Worm (Caenorhabditis elegans) whole organism, L3 larva: ENCODE data around the gene B0280.9.

Experiments
- ZK546.5 ChIP-seq: sonication (generic microtip); optimal IDR thresholded peaks from 2 replicates; lab custom pipeline; 2017; ENCODE audit warnings: missing biosample characterization, missing genetic modification characterization
- aly-2 ChIP-seq: fragments of 150-350 bp; optimal IDR thresholded peaks from 2 replicates; lab custom pipeline; 2014; ENCODE audit warnings: missing biosample characterization, missing genetic modification characterization
- ama-1 ChIP-seq: fragments of 150-350 bp; optimal IDR thresholded peaks from 2 replicates; lab custom pipeline; 2018
- elt-3 ChIP-seq, 3 experiments: fragments of 150-350 bp in 1 of 3; sonication (generic microtip) in 2 of 3; optimal IDR thresholded peaks; 2 replicates in 2 of 3; 4 replicates in 1 of 3; lab custom pipeline; 2014 to 2017; ENCODE audit warnings: missing biosample characterization in 3 of 3, missing genetic modification characterization in 3 of 3
- eor-1 ChIP-seq, 2 experiments: fragments of 150-350 bp; optimal IDR thresholded peaks; 2 replicates each; lab custom pipeline; 2014 to 2018; ENCODE audit warnings: missing biosample characterization in 2 of 2, missing genetic modification characterization in 2 of 2
- nhr-23 ChIP-seq: fragments of 150-350 bp; optimal IDR thresholded peaks from 2 replicates; lab custom pipeline; 2014; ENCODE audit warnings: missing biosample characterization, missing genetic modification reagents, missing genetic modification characterization
- nhr-76 ChIP-seq: fragments of 150-350 bp; sonication (generic microtip); optimal IDR thresholded peaks from 5 replicates; lab custom pipeline; 2014; ENCODE audit warnings: missing biosample characterization, missing genetic modification characterization
- pha-4 ChIP-seq: fragments of 150-350 bp; optimal IDR thresholded peaks from 2 replicates; lab custom pipeline; 2014; ENCODE audit warnings: missing biosample characterization, missing genetic modification reagents, missing genetic modification characterization
- snpc-4 ChIP-seq: fragments of 150-350 bp; optimal IDR thresholded peaks from 2 replicates; lab custom pipeline; 2014; ENCODE audit warnings: missing biosample characterization, missing genetic modification characterization
- unc-62 ChIP-seq: fragments of 150-350 bp; sonication (generic microtip); optimal IDR thresholded peaks from 4 replicates; lab custom pipeline; 2014; ENCODE audit warnings: missing biosample characterization, missing genetic modification reagents, missing genetic modification characterization
- ztf-11 ChIP-seq: fragments of 150-350 bp; optimal IDR thresholded peaks from 2 replicates; lab custom pipeline; 2014; ENCODE audit warnings: missing biosample characterization, missing genetic modification characterization

DNA sequence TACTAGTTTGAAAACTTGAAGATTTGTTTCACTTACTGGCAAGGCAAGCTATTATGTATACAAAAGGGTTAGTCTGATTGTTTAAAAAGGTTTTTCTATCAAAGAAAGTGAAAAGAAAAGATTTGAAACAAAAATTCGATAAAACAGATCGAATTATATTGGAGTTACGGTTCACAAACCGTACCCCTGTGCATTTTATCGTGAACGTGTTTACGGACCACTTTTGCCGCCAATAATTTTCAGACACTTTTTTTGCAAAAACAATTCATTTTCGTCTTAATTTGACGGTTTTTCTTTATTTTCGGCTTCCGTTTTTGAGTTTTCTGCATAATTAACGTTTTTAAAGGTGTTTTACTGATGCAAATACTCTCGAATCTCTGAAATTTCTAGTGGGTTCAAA is 42.6 kb upstream of the B0280.9 start:
- TF ChIP-seq nhr-23 (no peak), eor-1 (tag; optimal IDR thresholded peaks at IDR 0.05; lab: Kevin White, UChicago) (no peak), snpc-4 (tag; lab: Kevin White, UChicago) (no peak), nhr-76 (no peak), pha-4 (tag; lab: Kevin White, UChicago) (no peak), aly-2 (tag; lab: Kevin White, UChicago) (no peak), ZK546.5 (tag; lab: Kevin White, UChicago) (no peak), unc-62 (GFP tag; lab: Kevin White, UChicago) (no peak), ztf-11 (tag; lab: Kevin White, UChicago) (no peak), ama-1 (no peak), elt-3 (tag; optimal IDR thresholded peaks at IDR 0.05; lab: Kevin White, UChicago) (no peak)
